Worm (Caenorhabditis elegans) whole organism, L1 larva: ENCODE data around the gene F47C12.8.

Experiments
- C16A3.4 ChIP-seq: fragments of 150-350 bp; optimal IDR thresholded peaks from 2 replicates; lab custom pipeline; 2014; ENCODE audit warnings: missing biosample characterization, missing genetic modification characterization
- alr-1 ChIP-seq: fragments of 200-800 bp; sonication (Bioruptor generic); optimal IDR thresholded peaks from 2 replicates; lab custom pipeline; 2018; ENCODE audit warnings: borderline replicate concordance, mild to moderate bottlenecking, missing genetic modification characterization, missing compliant biosample characterization
- ama-1 ChIP-seq: fragments of 150-350 bp; optimal IDR thresholded peaks from 2 replicates; lab custom pipeline; 2014
- blmp-1 ChIP-seq: fragments of 150-350 bp; optimal IDR thresholded peaks from 2 replicates; lab custom pipeline; 2014; ENCODE audit warnings: missing biosample characterization, missing genetic modification characterization
- ceh-63 ChIP-seq: fragments of 200-800 bp; sonication (Bioruptor generic); optimal IDR thresholded peaks from 2 replicates; lab custom pipeline; 2018; ENCODE audit warnings: mild to moderate bottlenecking, missing genetic modification characterization, missing compliant biosample characterization
- ceh-8 ChIP-seq: fragments of 200-800 bp; sonication (Bioruptor generic); optimal IDR thresholded peaks from 2 replicates; lab custom pipeline; 2018; ENCODE audit warnings: mild to moderate bottlenecking, missing genetic modification characterization, moderate library complexity, missing compliant biosample characterization
- ceh-82 ChIP-seq, 3 experiments: fragments of 150-350 bp in 1 of 3; sonication (generic microtip) in 2 of 3; optimal IDR thresholded peaks; 2 replicates each; lab custom pipeline; 2014 to 2017; ENCODE audit warnings: missing biosample characterization in 3 of 3, missing genetic modification characterization in 3 of 3
- ceh-88 ChIP-seq: fragments of 200-800 bp; sonication (Bioruptor generic); IDR thresholded peaks from 2 replicates; pipeline ENCODE4 v1.3.6; 2022; ENCODE audit warnings: missing genetic modification characterization, missing compliant biosample characterization
- ces-1 ChIP-seq: fragments of 150-350 bp; optimal IDR thresholded peaks from 2 replicates; lab custom pipeline; 2014; ENCODE audit warnings: missing biosample characterization, missing genetic modification reagents, missing genetic modification characterization
- dpl-1 ChIP-seq, 3 experiments: fragments of 150-350 bp in 2 of 3; sonication (generic microtip) in 1 of 3; optimal IDR thresholded peaks; 2 replicates each; lab custom pipeline; 2014 to 2017; ENCODE audit warnings: missing biosample characterization in 3 of 3, missing genetic modification characterization in 3 of 3, missing genetic modification reagents in 3 of 3
- dsc-1 ChIP-seq: sonication (generic microtip); optimal IDR thresholded peaks from 2 replicates; lab custom pipeline; 2016; ENCODE audit warnings: mild to moderate bottlenecking, missing genetic modification characterization, missing compliant biosample characterization
- efl-1 ChIP-seq, 4 experiments: fragments of 150-350 bp; optimal IDR thresholded peaks in 3 of 4; peaks in 1 of 4; 1 replicate in 1 of 4; 2 replicates in 3 of 4; lab custom pipeline; 2014; ENCODE audit warnings: missing biosample characterization in 2 of 4, missing genetic modification characterization in 2 of 4, missing genetic modification reagents in 2 of 4
- egl-13 ChIP-seq: sonication (generic microtip); optimal IDR thresholded peaks from 2 replicates; lab custom pipeline; 2016; ENCODE audit warnings: missing genotype, missing genetic modification reagents, missing genetic modification characterization, missing compliant biosample characterization
- elt-2 ChIP-seq: sonication (generic microtip); optimal IDR thresholded peaks from 2 replicates; lab custom pipeline; 2016; ENCODE audit warnings: missing genetic modification characterization, mild to moderate bottlenecking, inconsistent platforms, missing compliant biosample characterization, missing genetic modification reagents
- elt-3 ChIP-seq, 6 experiments: fragments of 150-350 bp in 1 of 6; sonication (generic microtip); optimal IDR thresholded peaks; 2 replicates each; lab custom pipeline; 2017 to 2018; ENCODE audit warnings: missing biosample characterization in 6 of 6, missing genetic modification characterization in 6 of 6, inconsistent platforms in 1 of 6
- fkh-4 ChIP-seq: sonication (generic microtip); optimal IDR thresholded peaks from 2 replicates; lab custom pipeline; 2016; ENCODE audit warnings: missing compliant biosample characterization, missing genetic modification characterization, borderline replicate concordance
- fos-1 ChIP-seq: fragments of 150-350 bp; optimal IDR thresholded peaks from 2 replicates; lab custom pipeline; 2014; ENCODE audit warnings: missing biosample characterization, missing genetic modification characterization
- grh-1 ChIP-seq: fragments of 200-800 bp; sonication (Bioruptor generic); IDR thresholded peaks from 2 replicates; pipeline ENCODE4 v1.3.6; 2022; ENCODE audit warnings: missing genetic modification reagents, missing genetic modification characterization, missing compliant biosample characterization
- hlh-4 ChIP-seq: sonication (generic microtip); optimal IDR thresholded peaks from 2 replicates; lab custom pipeline; 2016; ENCODE audit warnings: mild to moderate bottlenecking, missing genetic modification characterization, missing compliant biosample characterization
- hpl-2 ChIP-seq: fragments of 150-350 bp; optimal IDR thresholded peaks from 2 replicates; lab custom pipeline; 2014; ENCODE audit warnings: missing biosample characterization, missing genetic modification reagents, missing genetic modification characterization
- irx-1 ChIP-seq: sonication (generic microtip); optimal IDR thresholded peaks from 2 replicates; lab custom pipeline; 2016; ENCODE audit warnings: missing genetic modification characterization, missing compliant biosample characterization
- jun-1 ChIP-seq: fragments of 150-350 bp; optimal IDR thresholded peaks from 2 replicates; lab custom pipeline; 2014; ENCODE audit warnings: missing biosample characterization, missing genetic modification reagents, missing genetic modification characterization
- lin-13 ChIP-seq: fragments of 150-350 bp; optimal IDR thresholded peaks from 2 replicates; lab custom pipeline; 2014; ENCODE audit warnings: missing biosample characterization, missing genetic modification reagents, missing genetic modification characterization
- lin-14 ChIP-seq: fragments of 200-800 bp; sonication (Bioruptor generic); optimal IDR thresholded peaks from 2 replicates; lab custom pipeline; 2018; ENCODE audit warnings: mild to moderate bottlenecking, missing genetic modification characterization, moderate library complexity, missing compliant biosample characterization
- lin-15B ChIP-seq: fragments of 150-350 bp; sonication (generic microtip); optimal IDR thresholded peaks from 3 replicates; lab custom pipeline; 2014; ENCODE audit warnings: missing biosample characterization, missing genetic modification characterization
- lin-35 ChIP-seq, 2 experiments: fragments of 150-350 bp; optimal IDR thresholded peaks; 2 replicates each; lab custom pipeline; 2014; ENCODE audit warnings: missing biosample characterization in 2 of 2, missing genetic modification characterization in 2 of 2, missing genetic modification reagents in 2 of 2
- lsy-2 ChIP-seq, 2 experiments: fragments of 150-350 bp; optimal IDR thresholded peaks; 2 replicates each; lab custom pipeline; 2014; ENCODE audit warnings: missing biosample characterization in 2 of 2, missing genetic modification characterization in 2 of 2
- mab-9 ChIP-seq: fragments of 200-800 bp; sonication (Bioruptor generic); IDR thresholded peaks from 2 replicates; pipeline ENCODE4 v1.3.6; 2022; ENCODE audit warnings: missing genetic modification reagents, missing genetic modification characterization, missing compliant biosample characterization
- mdl-1 ChIP-seq, 2 experiments: fragments of 150-350 bp; optimal IDR thresholded peaks; 2 replicates each; lab custom pipeline; 2014 to 2017; ENCODE audit warnings: missing biosample characterization in 2 of 2, missing genetic modification characterization in 2 of 2, inconsistent platforms in 1 of 2
- mep-1 ChIP-seq: fragments of 150-350 bp; optimal IDR thresholded peaks from 2 replicates; lab custom pipeline; 2014; ENCODE audit warnings: missing biosample characterization, missing genetic modification characterization
- nhr-12 ChIP-seq: sonication (generic microtip); optimal IDR thresholded peaks from 2 replicates; lab custom pipeline; 2017; ENCODE audit warnings: missing biosample characterization, missing genetic modification characterization
- nhr-19 ChIP-seq: fragments of 200-800 bp; sonication (Bioruptor generic); conservative IDR thresholded peaks from 2 replicates; pipeline ENCODE4 v1.3.6; 2022; ENCODE audit warnings: missing genetic modification characterization, missing compliant biosample characterization
- nhr-20 ChIP-seq: sonication (generic microtip); optimal IDR thresholded peaks from 2 replicates; lab custom pipeline; 2016; ENCODE audit warnings: mild to moderate bottlenecking, missing genetic modification characterization, missing compliant biosample characterization
- nhr-237 ChIP-seq: fragments of 150-350 bp; optimal IDR thresholded peaks from 2 replicates; lab custom pipeline; 2014; ENCODE audit warnings: missing biosample characterization, missing genetic modification characterization
- nhr-47 ChIP-seq: sonication (generic microtip); optimal IDR thresholded peaks from 2 replicates; lab custom pipeline; 2016; ENCODE audit warnings: mild to moderate bottlenecking, missing genetic modification characterization, moderate library complexity, missing compliant biosample characterization
- nhr-71 ChIP-seq: sonication (generic microtip); optimal IDR thresholded peaks from 2 replicates; lab custom pipeline; 2016; ENCODE audit warnings: mild to moderate bottlenecking, missing genetic modification characterization, moderate library complexity, missing compliant biosample characterization
- nhr-77 ChIP-seq: fragments of 150-350 bp; optimal IDR thresholded peaks from 2 replicates; lab custom pipeline; 2014; ENCODE audit warnings: missing biosample characterization, missing genetic modification characterization
- nhr-85 ChIP-seq: sonication (generic microtip); peaks from one replicate; lab custom pipeline; 2016; ENCODE audit warnings: missing genetic modification characterization, inconsistent platforms, missing compliant biosample characterization
- nhr-90 ChIP-seq: sonication (generic microtip); optimal IDR thresholded peaks from 2 replicates; lab custom pipeline; 2016; ENCODE audit warnings: mild to moderate bottlenecking, missing genetic modification characterization, missing compliant biosample characterization; ENCODE audit not compliant: poor library complexity
- pqm-1 ChIP-seq: sonication (generic microtip); optimal IDR thresholded peaks from 3 replicates; lab custom pipeline; 2017; ENCODE audit warnings: missing biosample characterization, missing genetic modification characterization
- rnt-1 ChIP-seq: sonication (generic microtip); optimal IDR thresholded peaks from 2 replicates; lab custom pipeline; 2016; ENCODE audit warnings: mild to moderate bottlenecking, missing genetic modification characterization, moderate library complexity, missing compliant biosample characterization
- skn-1 ChIP-seq: fragments of 150-350 bp; optimal IDR thresholded peaks from 2 replicates; lab custom pipeline; 2014; ENCODE audit warnings: missing biosample characterization, missing genetic modification characterization
- snpc-4 ChIP-seq: fragments of 150-350 bp; optimal IDR thresholded peaks from 2 replicates; lab custom pipeline; 2014; ENCODE audit warnings: missing biosample characterization, missing genetic modification characterization
- snu-23 ChIP-seq: sonication (generic microtip); optimal IDR thresholded peaks from 2 replicates; lab custom pipeline; 2016; ENCODE audit warnings: missing genetic modification characterization, missing compliant biosample characterization
- sox-4 ChIP-seq: sonication (generic microtip); optimal IDR thresholded peaks from 2 replicates; lab custom pipeline; 2016; ENCODE audit warnings: missing genetic modification characterization, missing compliant biosample characterization
- sup-37 ChIP-seq: fragments of 200-800 bp; sonication (Bioruptor generic); optimal IDR thresholded peaks from 2 replicates; lab custom pipeline; 2018; ENCODE audit warnings: mild to moderate bottlenecking, missing genetic modification characterization, missing compliant biosample characterization
- swsn-7 ChIP-seq: sonication (generic microtip); optimal IDR thresholded peaks from 2 replicates; lab custom pipeline; 2016; ENCODE audit warnings: missing genetic modification characterization, missing compliant biosample characterization
- tbx-2 ChIP-seq: sonication (generic microtip); optimal IDR thresholded peaks from 2 replicates; lab custom pipeline; 2016; ENCODE audit warnings: missing genetic modification characterization, missing compliant biosample characterization
- unc-130 ChIP-seq: fragments of 150-350 bp; optimal IDR thresholded peaks from 2 replicates; lab custom pipeline; 2017; ENCODE audit warnings: missing biosample characterization, missing genetic modification characterization, inconsistent platforms
- unc-98 ChIP-seq: fragments of 200-800 bp; sonication (Bioruptor generic); IDR thresholded peaks from 2 replicates; pipeline ENCODE4 v1.3.6; 2022; ENCODE audit warnings: missing genetic modification characterization, missing compliant biosample characterization
- xbp-1 ChIP-seq: sonication (generic microtip); optimal IDR thresholded peaks from 2 replicates; lab custom pipeline; 2016; ENCODE audit warnings: missing genetic modification characterization, missing compliant biosample characterization
- zip-4 ChIP-seq: fragments of 200-800 bp; sonication (Bioruptor generic); optimal IDR thresholded peaks from 2 replicates; lab custom pipeline; 2018; ENCODE audit warnings: mild to moderate bottlenecking, missing genetic modification characterization, moderate library complexity, missing compliant biosample characterization
- ztf-4 ChIP-seq: fragments of 150-350 bp; optimal IDR thresholded peaks from 2 replicates; lab custom pipeline; 2014; ENCODE audit warnings: missing biosample characterization, missing genetic modification characterization

The F47C12.8 gene

ce11 chrIV:4028177-4028576, 29.8 kb upstream of the F47C12.8 start:
- peak; percentile 86 for TF ChIP-seq nhr-71 (tag; lab: Kevin White, UChicago)
- peak; percentile 92 for TF ChIP-seq nhr-85 (tag; lab: Kevin White, UChicago)
- peak; percentile 7 for TF ChIP-seq egl-13 (tag; lab: Kevin White, UChicago)
- TF ChIP-seq zip-4 (GFP tag; lab: Kevin White, UChicago) = no peak
- TF ChIP-seq lin-35 (GFP tag; optimal IDR thresholded peaks at IDR 0.05; lab: Kevin White, UChicago) = peak; percentile 57 to 67
- TF ChIP-seq fos-1 = no peak
- TF ChIP-seq ceh-88 (GFP tag; lab: Robert Waterston, UW) = no peak; the same call in 1 of the 2 replicates
- no peak for TF ChIP-seq nhr-12 (tag; lab: Kevin White, UChicago)
- TF ChIP-seq nhr-47 (tag; lab: Kevin White, UChicago) = peak; percentile 72
- TF ChIP-seq ceh-8 (GFP tag; lab: Kevin White, UChicago) = peak; percentile 37
- TF ChIP-seq irx-1 = peak; percentile 15
- TF ChIP-seq dsc-1 (tag; lab: Kevin White, UChicago) = peak; percentile 35
- TF ChIP-seq grh-1 = no peak
- TF ChIP-seq lin-14 (GFP tag; lab: Kevin White, UChicago) = peak; percentile 91
- TF ChIP-seq tbx-2 (tag; lab: Kevin White, UChicago) = peak; percentile 82
- no peak for TF ChIP-seq alr-1 (tag; lab: Kevin White, UChicago)
- no peak for TF ChIP-seq ceh-63 (GFP tag; lab: Kevin White, UChicago)
- TF ChIP-seq lin-13 (GFP tag; lab: Kevin White, UChicago) = no peak
- peak; percentile 16 to 75 for TF ChIP-seq mdl-1 (tag; optimal IDR thresholded peaks at IDR 0.05; lab: Kevin White, UChicago)
- TF ChIP-seq nhr-20 (tag; lab: Kevin White, UChicago) = peak; percentile 81
- no peak for TF ChIP-seq snpc-4 (tag; lab: Kevin White, UChicago)
- peak; percentile 35 for TF ChIP-seq skn-1 (tag; lab: Kevin White, UChicago)
- peak; percentile 59 for TF ChIP-seq ztf-4 (tag; lab: Kevin White, UChicago)
- no peak for TF ChIP-seq sox-4
- TF ChIP-seq mab-9 (GFP tag; lab: Robert Waterston, UW) = no peak
- TF ChIP-seq dpl-1 (GFP tag; optimal IDR thresholded peaks at IDR 0.05; lab: Kevin White, UChicago) = peak in 2 of 3 experiments; percentile 21 to 36
- TF ChIP-seq ama-1 (lab: Kevin White, UChicago) = no peak
- TF ChIP-seq hlh-4 (tag; lab: Kevin White, UChicago) = no peak
- TF ChIP-seq snu-23 = peak; percentile 84
- TF ChIP-seq lsy-2 (tag; optimal IDR thresholded peaks at IDR 0.05; lab: Kevin White, UChicago) = peak; percentile 13 to 66
- TF ChIP-seq pqm-1 (tag; lab: Kevin White, UChicago) = no peak
- TF ChIP-seq mep-1 (tag; lab: Kevin White, UChicago) = peak; percentile 37
- TF ChIP-seq sup-37 = no peak
- TF ChIP-seq nhr-77 (tag; lab: Kevin White, UChicago) = peak; percentile 44
- peak; percentile 72 for TF ChIP-seq nhr-90
- peak; percentile 75 for TF ChIP-seq nhr-19 (GFP tag; lab: Robert Waterston, UW)
- TF ChIP-seq unc-98 (GFP tag; lab: Robert Waterston, UW) = no peak
- TF ChIP-seq xbp-1 (tag; lab: Kevin White, UChicago) = peak; percentile 53
- peak; percentile 19 for TF ChIP-seq nhr-237
- TF ChIP-seq rnt-1 = peak; percentile 76
- no peak for TF ChIP-seq lin-15B (tag; lab: Kevin White, UChicago)
- TF ChIP-seq ces-1 (GFP tag; lab: Kevin White, UChicago) = no peak
- TF ChIP-seq fkh-4 = no peak
- TF ChIP-seq elt-3 (tag; optimal IDR thresholded peaks at IDR 0.05; lab: Kevin White, UChicago) = peak in 4 of 6 experiments; percentile 27 to 64 (median 37)
- peak; percentile 65 for TF ChIP-seq swsn-7 (tag; lab: Kevin White, UChicago)
- TF ChIP-seq hpl-2 = peak; percentile 9
- peak; percentile 72 for TF ChIP-seq C16A3.4 (tag; lab: Kevin White, UChicago)
- peak; percentile 76 for TF ChIP-seq unc-130
- TF ChIP-seq elt-2 (tag; lab: Kevin White, UChicago) = peak; percentile 70
- TF ChIP-seq efl-1 (optimal IDR thresholded peaks at IDR 0.05; lab: Kevin White, UChicago) = peak; percentile 51 to 60
- peak in 1 of 2 experiments; percentile 95 for TF ChIP-seq efl-1 (GFP tag; optimal IDR thresholded peaks at IDR 0.05 in 1 of 2; lab: Kevin White, UChicago)
- peak; percentile 64 for TF ChIP-seq blmp-1 (tag; lab: Kevin White, UChicago)
- peak; percentile 30 to 72 (median 52) for TF ChIP-seq ceh-82 (tag; optimal IDR thresholded peaks at IDR 0.05; lab: Kevin White, UChicago)
- TF ChIP-seq jun-1 (tag; lab: Kevin White, UChicago) = peak; percentile 45
